Worm (Caenorhabditis elegans) whole organism, young adult: ENCODE data around the gene srab-3.

Source experiments
- F23B12.7 ChIP-seq: sonication (generic microtip); optimal IDR thresholded peaks from 2 replicates; lab custom pipeline; 2017; ENCODE audit warnings: missing genetic modification characterization, mild to moderate bottlenecking, missing compliant biosample characterization, antibody characterized with exemption, moderate library complexity; ENCODE audit not compliant: insufficient read depth
- F52B5.7 ChIP-seq: sonication (generic microtip); optimal IDR thresholded peaks from 2 replicates; lab custom pipeline; 2016; ENCODE audit warnings: mild to moderate bottlenecking, missing genetic modification characterization, missing compliant biosample characterization
- F55B11.4 ChIP-seq: sonication (generic microtip); optimal IDR thresholded peaks from 2 replicates; lab custom pipeline; 2016; ENCODE audit warnings: missing compliant biosample characterization, missing genetic modification characterization, borderline replicate concordance; ENCODE audit not compliant: insufficient read depth
- F57C9.4 ChIP-seq: sonication (generic microtip); optimal IDR thresholded peaks from 2 replicates; lab custom pipeline; 2017; ENCODE audit warnings: mild to moderate bottlenecking, missing genetic modification characterization, missing compliant biosample characterization
- K12H6.12 ChIP-seq: fragments of 200-800 bp; sonication (Bioruptor generic); optimal IDR thresholded peaks from 2 replicates; lab custom pipeline; 2018; ENCODE audit warnings: mild to moderate bottlenecking, missing genetic modification characterization, missing compliant biosample characterization
- Y53F4B.3 ChIP-seq: fragments of 200-800 bp; sonication (Bioruptor generic); IDR thresholded peaks from 2 replicates; pipeline ENCODE4 v1.3.6; 2022; ENCODE audit warnings: missing genetic modification reagents, missing genetic modification characterization, missing compliant biosample characterization
- Y95B8A.8 ChIP-seq: fragments of 200-800 bp; sonication (Bioruptor generic); IDR thresholded peaks from 2 replicates; pipeline ENCODE4 v1.3.6; 2022; ENCODE audit warnings: missing genetic modification reagents, missing genetic modification characterization, missing compliant biosample characterization
- ZK185.1 ChIP-seq: sonication (generic microtip); optimal IDR thresholded peaks from 2 replicates; lab custom pipeline; 2016; ENCODE audit warnings: mild to moderate bottlenecking, missing genetic modification characterization, missing compliant biosample characterization; ENCODE audit not compliant: poor library complexity, severe bottlenecking
- attf-5 ChIP-seq: fragments of 200-800 bp; sonication (Bioruptor generic); optimal IDR thresholded peaks from 2 replicates; lab custom pipeline; 2018; ENCODE audit warnings: mild to moderate bottlenecking, missing genetic modification characterization, missing compliant biosample characterization
- attf-6 ChIP-seq: fragments of 200-800 bp; sonication (Bioruptor generic); IDR thresholded peaks from 2 replicates; pipeline ENCODE4 v1.3.6; 2022; ENCODE audit warnings: missing genetic modification reagents, missing genetic modification characterization, missing compliant biosample characterization
- ccch-3 ChIP-seq: fragments of 200-800 bp; sonication (Bioruptor generic); optimal IDR thresholded peaks from 2 replicates; lab custom pipeline; 2018; ENCODE audit warnings: mild to moderate bottlenecking, missing genetic modification characterization, missing compliant biosample characterization
- cebp-1 ChIP-seq, 2 experiments: fragments of 200-800 bp in 1 of 2; sonication (Bioruptor generic) in 1 of 2; sonication (generic microtip) in 1 of 2; IDR thresholded peaks in 1 of 2; optimal IDR thresholded peaks in 1 of 2; 2 replicates each; pipeline versions ENCODE4 v1.3.6 to Lab custom; 2017 to 2022; ENCODE audit warnings: missing compliant biosample characterization in 2 of 2, missing genetic modification characterization in 2 of 2, mild to moderate bottlenecking in 1 of 2, missing genetic modification reagents in 1 of 2, moderate library complexity in 1 of 2
- cebp-2 ChIP-seq: fragments of 200-800 bp; sonication (Bioruptor generic); IDR thresholded peaks from 2 replicates; pipeline ENCODE4 v1.3.6; 2022; ENCODE audit warnings: missing genetic modification characterization, missing compliant biosample characterization
- die-1 ChIP-seq: sonication (generic microtip); optimal IDR thresholded peaks from 2 replicates; lab custom pipeline; 2016; ENCODE audit warnings: missing genotype, mild to moderate bottlenecking, missing genetic modification characterization, missing compliant biosample characterization
- dpff-1 ChIP-seq: sonication (generic microtip); optimal IDR thresholded peaks from 2 replicates; lab custom pipeline; 2017; ENCODE audit warnings: mild to moderate bottlenecking, missing genetic modification characterization, missing compliant biosample characterization
- efl-1 ChIP-seq: fragments of 150-350 bp; optimal IDR thresholded peaks from 2 replicates; lab custom pipeline; 2014; ENCODE audit warnings: missing biosample characterization, missing genetic modification reagents, missing genetic modification characterization
- egl-44 ChIP-seq: fragments of 200-800 bp; sonication (Bioruptor generic); IDR thresholded peaks from 2 replicates; pipeline ENCODE4 v1.3.6; 2022; ENCODE audit warnings: missing genetic modification reagents, missing genetic modification characterization, missing compliant biosample characterization
- hlh-12 ChIP-seq: sonication (generic microtip); optimal IDR thresholded peaks from 2 replicates; lab custom pipeline; 2016; ENCODE audit warnings: missing genetic modification characterization, missing compliant biosample characterization
- hmg-1.2 ChIP-seq: fragments of 200-800 bp; sonication (Bioruptor generic); IDR thresholded peaks from 2 replicates; pipeline ENCODE4 v1.3.6; 2022; ENCODE audit warnings: missing genetic modification reagents, missing genetic modification characterization, missing compliant biosample characterization
- hmg-20 ChIP-seq: fragments of 200-800 bp; sonication (Bioruptor generic); IDR thresholded peaks from 2 replicates; pipeline ENCODE4 v1.3.6; 2022; ENCODE audit warnings: missing genetic modification reagents, missing genetic modification characterization, missing compliant biosample characterization
- lag-1 ChIP-seq: fragments of 200-800 bp; sonication (Bioruptor generic); IDR thresholded peaks from 2 replicates; pipeline ENCODE4 v1.3.6; 2022; ENCODE audit warnings: missing genetic modification reagents, missing genetic modification characterization, missing compliant biosample characterization
- let-526 ChIP-seq: fragments of 200-800 bp; sonication (Bioruptor generic); IDR thresholded peaks from 2 replicates; pipeline ENCODE4 v1.3.6; 2022; ENCODE audit warnings: missing genetic modification reagents, missing genetic modification characterization, missing compliant biosample characterization
- lin-26 ChIP-seq: fragments of 200-800 bp; sonication (Bioruptor generic); IDR thresholded peaks from 2 replicates; pipeline ENCODE4 v1.3.6; 2022; ENCODE audit warnings: missing genetic modification reagents, missing genetic modification characterization, missing compliant biosample characterization
- lin-40 ChIP-seq: sonication (generic microtip); optimal IDR thresholded peaks from 2 replicates; lab custom pipeline; 2016; ENCODE audit warnings: missing genetic modification characterization, mild to moderate bottlenecking, missing compliant biosample characterization, missing genotype, missing genetic modification reagents
- lin-54 ChIP-seq: fragments of 200-800 bp; sonication (Bioruptor generic); optimal IDR thresholded peaks from 2 replicates; lab custom pipeline; 2018; ENCODE audit warnings: mild to moderate bottlenecking, missing genetic modification characterization, missing compliant biosample characterization
- lsy-27 ChIP-seq: sonication (generic microtip); optimal IDR thresholded peaks from 2 replicates; lab custom pipeline; 2017; ENCODE audit warnings: missing genetic modification characterization, mild to moderate bottlenecking, missing compliant biosample characterization, antibody characterized with exemption, missing genotype, borderline replicate concordance; ENCODE audit not compliant: insufficient read depth
- madf-6 ChIP-seq: fragments of 200-800 bp; sonication (Bioruptor generic); IDR thresholded peaks from 2 replicates; pipeline ENCODE4 v1.3.6; 2022; ENCODE audit warnings: missing genetic modification reagents, missing genetic modification characterization, missing compliant biosample characterization
- mel-28 ChIP-seq: sonication (generic microtip); optimal IDR thresholded peaks from 2 replicates; lab custom pipeline; 2016; ENCODE audit warnings: borderline replicate concordance, mild to moderate bottlenecking, missing genetic modification characterization, missing compliant biosample characterization
- mes-4 ChIP-seq: sonication (generic microtip); optimal IDR thresholded peaks from 2 replicates; lab custom pipeline; 2016; ENCODE audit warnings: missing genotype, missing genetic modification characterization, missing compliant biosample characterization
- mxl-1 ChIP-seq: sonication (generic microtip); optimal IDR thresholded peaks from 2 replicates; lab custom pipeline; 2016; ENCODE audit warnings: missing genetic modification characterization, missing compliant biosample characterization
- nhr-120 ChIP-seq: fragments of 200-800 bp; sonication (Bioruptor generic); IDR thresholded peaks from 2 replicates; pipeline ENCODE4 v1.3.6; 2022; ENCODE audit warnings: missing genetic modification characterization, missing compliant biosample characterization
- nhr-179 ChIP-seq: sonication (generic microtip); optimal IDR thresholded peaks from 2 replicates; lab custom pipeline; 2016; ENCODE audit warnings: mild to moderate bottlenecking, missing genetic modification characterization, missing compliant biosample characterization
- nhr-27 ChIP-seq: fragments of 200-800 bp; sonication (Bioruptor generic); optimal IDR thresholded peaks from 2 replicates; lab custom pipeline; 2018; ENCODE audit warnings: mild to moderate bottlenecking, missing genetic modification characterization, moderate library complexity, missing compliant biosample characterization
- nhr-80 ChIP-seq: sonication (generic microtip); optimal IDR thresholded peaks from 2 replicates; lab custom pipeline; 2016; ENCODE audit warnings: missing genetic modification characterization, missing compliant biosample characterization
- nhr-90 ChIP-seq: sonication (generic microtip); optimal IDR thresholded peaks from 2 replicates; lab custom pipeline; 2016; ENCODE audit warnings: missing genotype, mild to moderate bottlenecking, missing genetic modification characterization, missing compliant biosample characterization
- pbrm-1 ChIP-seq: fragments of 200-800 bp; sonication (Bioruptor generic); IDR thresholded peaks from 2 replicates; pipeline ENCODE4 v1.3.6; 2022; ENCODE audit warnings: missing genetic modification reagents, missing genetic modification characterization, missing compliant biosample characterization
- repo-1 ChIP-seq: sonication (generic microtip); optimal IDR thresholded peaks from 2 replicates; lab custom pipeline; 2017; ENCODE audit warnings: mild to moderate bottlenecking, missing genetic modification characterization, missing compliant biosample characterization
- snpc-3.4 ChIP-seq: sonication (generic microtip); optimal IDR thresholded peaks from 2 replicates; lab custom pipeline; 2017; ENCODE audit warnings: missing genetic modification characterization, mild to moderate bottlenecking, missing compliant biosample characterization, antibody characterized with exemption, moderate library complexity, missing genotype, missing genetic modification reagents
- tbp1 ChIP-seq: fragments of 200-800 bp; sonication (Bioruptor generic); optimal IDR thresholded peaks from 2 replicates; lab custom pipeline; 2018; ENCODE audit warnings: mild to moderate bottlenecking, missing genetic modification characterization, missing compliant biosample characterization
- xnd-1 ChIP-seq: sonication (generic microtip); optimal IDR thresholded peaks from 2 replicates; lab custom pipeline; 2016; ENCODE audit warnings: missing genotype, missing genetic modification reagents, missing genetic modification characterization, missing compliant biosample characterization
- ztf-18 ChIP-seq: sonication (generic microtip); optimal IDR thresholded peaks from 2 replicates; lab custom pipeline; 2016; ENCODE audit warnings: missing genotype, mild to moderate bottlenecking, missing genetic modification characterization, missing compliant biosample characterization
- ztf-22 ChIP-seq: fragments of 200-800 bp; sonication (Bioruptor generic); optimal IDR thresholded peaks from 2 replicates; lab custom pipeline; 2018; ENCODE audit warnings: mild to moderate bottlenecking, missing genetic modification characterization, moderate library complexity, missing compliant biosample characterization
- ztf-25 ChIP-seq: fragments of 200-800 bp; sonication (Bioruptor generic); IDR thresholded peaks from 2 replicates; pipeline ENCODE4 v1.3.6; 2022; ENCODE audit warnings: missing genetic modification reagents, missing genetic modification characterization, missing compliant biosample characterization
- ztf-3 ChIP-seq: fragments of 200-800 bp; sonication (Bioruptor generic); optimal IDR thresholded peaks from 2 replicates; lab custom pipeline; 2018; ENCODE audit warnings: mild to moderate bottlenecking, missing genetic modification characterization, missing compliant biosample characterization

srab-3 gene

ce11 chrV:5080853-5081338 lies 26.8 kb downstream of the srab-3 start, which contains the start of gene Y58A7A.3:
Y58A7A.3 (minus strand) TSS chrV:5080903.
- TF ChIP-seq nhr-80 (peak; percentile 69), madf-6 (no peak), ZK185.1 (no peak), dpff-1 (no peak), ztf-3 (GFP tag; lab: Kevin White, UChicago) (no peak), F52B5.7 (no peak), F57C9.4 (tag; lab: Kevin White, UChicago) (no peak), nhr-90 (no peak), hmg-20 (GFP tag; lab: Robert Waterston, UW) (no peak), lin-54 (GFP tag; lab: Kevin White, UChicago) (peak; percentile 12), ztf-25 (no peak), repo-1 (tag; lab: Kevin White, UChicago) (no peak), cebp-2 (GFP tag; lab: Robert Waterston, UW) (no peak), let-526 (no peak), lag-1 (GFP tag; lab: Robert Waterston, UW) (no peak), nhr-120 (no peak), pbrm-1 (no peak), Y53F4B.3 (GFP tag; lab: Robert Waterston, UW) (no peak), mel-28 (tag; lab: Kevin White, UChicago) (no peak), attf-6 (GFP tag; lab: Robert Waterston, UW) (no peak), hmg-1.2 (peak; percentile 72; the same call in 1 of the 2 replicates), attf-5 (peak; percentile 88), mxl-1 (no peak), efl-1 (GFP tag; lab: Kevin White, UChicago) (no peak), hlh-12 (tag; lab: Kevin White, UChicago) (no peak), xnd-1 (tag; lab: Kevin White, UChicago) (no peak), lin-26 (no peak), K12H6.12 (tag; lab: Kevin White, UChicago) (peak; percentile 6), ccch-3 (GFP tag; lab: Kevin White, UChicago) (no peak), nhr-179 (tag; lab: Kevin White, UChicago) (no peak), cebp-1 (GFP tag; IDR thresholded peaks at IDR 0.05; lab: Robert Waterston, UW) (peak; percentile 99), cebp-1 (tag; optimal IDR thresholded peaks at IDR 0.05; lab: Kevin White, UChicago) (peak; percentile 99), lin-40 (peak; percentile 8), snpc-3.4 (tag; lab: Kevin White, UChicago) (no peak), F55B11.4 (tag; lab: Kevin White, UChicago) (no peak), nhr-27 (no peak), egl-44 (GFP tag; lab: Robert Waterston, UW) (no peak), Y95B8A.8 (GFP tag; lab: Robert Waterston, UW) (no peak), ztf-22 (GFP tag; lab: Kevin White, UChicago) (no peak), ztf-18 (tag; lab: Kevin White, UChicago) (no peak), mes-4 (no peak), lsy-27 (no peak), die-1 (tag; lab: Kevin White, UChicago) (no peak), tbp1 (GFP tag; lab: Kevin White, UChicago) (no peak), F23B12.7 (no peak)
